Worm (Caenorhabditis elegans) whole organism, L4/young adult: ENCODE measurements around the gene T10D4.1.

Source experiments
- W03F9.2 ChIP-seq: fragments of 150-350 bp; optimal IDR thresholded peaks from 2 replicates; lab custom pipeline; 2014; ENCODE audit warnings: missing biosample characterization, missing genetic modification characterization
- dao-5 ChIP-seq: sonication (generic microtip); optimal IDR thresholded peaks from 2 replicates; lab custom pipeline; 2016; ENCODE audit warnings: missing genotype, missing genetic modification characterization, moderate library complexity, missing compliant biosample characterization
- him-1 ChIP-seq: sonication (generic microtip); optimal IDR thresholded peaks from 2 replicates; lab custom pipeline; 2016; ENCODE audit warnings: missing genotype, missing genetic modification reagents, missing genetic modification characterization, missing compliant biosample characterization

ce11 chrII:3118907-3119382 lies 31.0 kb upstream of the T10D4.1 start, which contains the start of gene T10D4.6:
- TF ChIP-seq dao-5 (tag; lab: Kevin White, UChicago) (no peak), him-1 (tag; lab: Kevin White, UChicago) (no peak), W03F9.2 (tag; lab: Kevin White, UChicago) (no peak)
